Fruit fly (Drosophila melanogaster) S2 (cell line): Measurements from ENCODE around the gene dUTPase.

Source experiments
- CG8478 ChIP-seq: fragments of >200 bp; optimal IDR thresholded peaks from 2 replicates; lab custom pipeline; 2018
- CTCF ChIP-seq, 2 experiments: fragments of >200 bp; optimal IDR thresholded peaks; 2 replicates each; lab custom pipeline; 2018

DNA sequence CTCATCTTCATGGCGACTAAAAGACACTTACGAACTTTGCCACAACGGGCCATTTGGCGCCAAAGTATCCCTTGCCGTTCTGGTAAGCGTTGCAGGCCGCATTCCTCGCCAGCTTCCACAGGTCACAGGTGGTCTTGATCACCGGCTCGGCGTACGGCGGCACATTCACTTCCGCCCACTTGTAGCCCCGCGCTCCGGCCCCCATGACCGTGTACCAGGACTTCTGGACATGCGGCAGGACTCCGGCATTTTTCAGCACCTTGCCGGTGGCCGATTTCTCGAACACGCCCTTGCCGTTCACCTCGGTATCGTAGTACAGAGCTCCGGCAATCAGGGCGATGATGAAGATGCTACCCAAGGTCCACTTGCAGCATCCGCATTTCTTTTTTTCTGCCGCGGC is 45.1 kb upstream of the dUTPase start:
- TF ChIP-seq CTCF (optimal IDR thresholded peaks at IDR 0.05; lab: Kevin White, UChicago) (no peak), CG8478 (lab: Kevin White, UChicago) (no peak)
